Comparison of ENCODE assay signal across 4 worm cellular contexts in the genomic region with DNA sequence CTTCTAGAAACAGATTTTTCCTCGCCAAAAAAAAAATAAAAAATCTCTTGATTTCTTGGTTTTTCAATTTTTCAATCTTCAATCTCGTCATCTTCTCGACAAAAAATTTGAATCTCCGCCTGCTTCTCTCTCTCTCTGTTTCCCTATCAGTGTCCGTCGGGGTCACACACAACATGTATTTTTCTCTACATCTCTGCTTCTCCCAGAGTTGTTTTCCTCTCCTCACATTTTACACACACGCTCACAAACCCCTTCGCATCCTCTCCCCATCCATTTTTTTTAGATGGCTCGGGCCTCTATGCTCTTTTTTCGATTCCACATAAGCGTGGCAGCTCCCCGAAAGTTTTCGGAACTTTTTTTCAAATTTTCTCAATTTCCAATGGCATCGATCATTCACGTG.
TF ChIP-seq lines count a peak whose summit lies in the region.

No protein-coding gene starts in this region.

TF ChIP-seq in whole organism, L1 larva, 84 proteins besides CTCF, POLR2A, EP300 and RAD21 (continued from another document):
- TF ChIP-seq fos-1 (tag; optimal IDR thresholded peaks at IDR 0.05; lab: Kevin White, UChicago), result peak; percentile 42
- peak; percentile 67 for TF ChIP-seq nhr-20 (tag; optimal IDR thresholded peaks at IDR 0.05; lab: Kevin White, UChicago)
- TF ChIP-seq fkh-8 (tag; optimal IDR thresholded peaks at IDR 0.05; lab: Kevin White, UChicago), result peak; percentile 15
- TF ChIP-seq nhr-19 (GFP tag; conservative IDR thresholded peaks at IDR 0.05; lab: Robert Waterston, UW), result peak; percentile 29; the same call in 1 of the 2 replicates
- TF ChIP-seq hpl-2 (GFP tag; optimal IDR thresholded peaks at IDR 0.05; lab: Kevin White, UChicago), result no peak
- peak; percentile 68 for TF ChIP-seq snu-23 (GFP tag; optimal IDR thresholded peaks at IDR 0.05; lab: Kevin White, UChicago)
- no peak for TF ChIP-seq mdl-1 (tag; optimal IDR thresholded peaks at IDR 0.05; lab: Kevin White, UChicago)
- TF ChIP-seq skn-1 (tag; optimal IDR thresholded peaks at IDR 0.05; lab: Kevin White, UChicago), result peak; percentile 27
- no peak for TF ChIP-seq nhr-90 (tag; optimal IDR thresholded peaks at IDR 0.05; lab: Kevin White, UChicago; ENCODE audit: poor library complexity)
- peak; percentile 46 to 68 for TF ChIP-seq efl-1 (optimal IDR thresholded peaks at IDR 0.05; lab: Kevin White, UChicago)
- TF ChIP-seq efl-1 (GFP tag; optimal IDR thresholded peaks at IDR 0.05 in 1 of 2; lab: Kevin White, UChicago), result peak; percentile 82 to 96
- TF ChIP-seq tbx-2 (tag; optimal IDR thresholded peaks at IDR 0.05; lab: Kevin White, UChicago), result peak; percentile 23
- TF ChIP-seq dpl-1 (GFP tag; optimal IDR thresholded peaks at IDR 0.05; lab: Kevin White, UChicago), result peak; percentile 62 to 81 (median 65)
- no peak for TF ChIP-seq C34B4.2 (tag; optimal IDR thresholded peaks at IDR 0.05; lab: Kevin White, UChicago)
- peak; percentile 12 for TF ChIP-seq fkh-10 (GFP tag; optimal IDR thresholded peaks at IDR 0.05; lab: Kevin White, UChicago)
- TF ChIP-seq rnt-1 (tag; optimal IDR thresholded peaks at IDR 0.05; lab: Kevin White, UChicago), result peak; percentile 55
- TF ChIP-seq mep-1 (tag; optimal IDR thresholded peaks at IDR 0.05; lab: Kevin White, UChicago), result peak; percentile 61
- TF ChIP-seq lin-35 (GFP tag; optimal IDR thresholded peaks at IDR 0.05; lab: Kevin White, UChicago), result peak; percentile 73 to 86
- TF ChIP-seq swsn-7 (tag; optimal IDR thresholded peaks at IDR 0.05; lab: Kevin White, UChicago), result peak; percentile 32
- TF ChIP-seq lsy-2 (tag; optimal IDR thresholded peaks at IDR 0.05; lab: Kevin White, UChicago), result peak; percentile 42 to 64
- peak; percentile 57 for TF ChIP-seq nhr-85 (tag; lab: Kevin White, UChicago)
- peak; percentile 15 for TF ChIP-seq C16A3.4 (tag; optimal IDR thresholded peaks at IDR 0.05; lab: Kevin White, UChicago)

TF ChIP-seq in whole organism, L2 larva, 48 proteins besides CTCF, POLR2A, EP300 and RAD21 (continued from another document):
- peak; percentile 57 for TF ChIP-seq ama-1 (optimal IDR thresholded peaks at IDR 0.05; lab: Kevin White, UChicago)
- TF ChIP-seq unc-39 (tag; optimal IDR thresholded peaks at IDR 0.05; lab: Kevin White, UChicago), result no peak
- TF ChIP-seq sma-9 (GFP tag; optimal IDR thresholded peaks at IDR 0.05; lab: Kevin White, UChicago), result peak; percentile 75
- TF ChIP-seq sma-9 (tag; optimal IDR thresholded peaks at IDR 0.05; lab: Kevin White, UChicago), result no peak
- peak; percentile 51 for TF ChIP-seq gmeb-1 (tag; optimal IDR thresholded peaks at IDR 0.05; lab: Kevin White, UChicago)
- TF ChIP-seq crh-2 (tag; optimal IDR thresholded peaks at IDR 0.05; lab: Kevin White, UChicago), result peak; percentile 49
- no peak for TF ChIP-seq skn-1 (tag; optimal IDR thresholded peaks at IDR 0.05; lab: Kevin White, UChicago)
- no peak for TF ChIP-seq lin-39 (tag; optimal IDR thresholded peaks at IDR 0.05; lab: Kevin White, UChicago)
- TF ChIP-seq sma-3 (GFP tag; optimal IDR thresholded peaks at IDR 0.05; lab: Kevin White, UChicago), result peak; percentile 9

TF ChIP-seq in whole organism, L3 larva, 47 proteins besides CTCF, POLR2A, EP300 and RAD21 (continued from another document):
- TF ChIP-seq nhr-11 (tag; optimal IDR thresholded peaks at IDR 0.05; lab: Kevin White, UChicago), result no peak
- TF ChIP-seq nfya-1 (tag; optimal IDR thresholded peaks at IDR 0.05; lab: Kevin White, UChicago; ENCODE audit: insufficient read depth), result peak; percentile 60
- TF ChIP-seq hmg-11 (tag; optimal IDR thresholded peaks at IDR 0.05; lab: Kevin White, UChicago), result peak; percentile 74
- TF ChIP-seq zag-1 (tag; optimal IDR thresholded peaks at IDR 0.05; lab: Kevin White, UChicago), result no peak
- TF ChIP-seq nhr-23 (tag; optimal IDR thresholded peaks at IDR 0.05; lab: Kevin White, UChicago), result peak; percentile 50
- no peak for TF ChIP-seq aly-2 (tag; optimal IDR thresholded peaks at IDR 0.05; lab: Kevin White, UChicago)
- peak; percentile 63 for TF ChIP-seq pha-4 (tag; optimal IDR thresholded peaks at IDR 0.05; lab: Kevin White, UChicago)

TF ChIP-seq in whole organism, L4 larva, 104 proteins besides CTCF, POLR2A, EP300 and RAD21 (continued from another document):
- TF ChIP-seq aha-1 (tag; lab: Kevin White, UChicago) (peak; percentile 85), F26F4.8 (GFP tag; conservative IDR thresholded peaks at IDR 0.05; lab: Robert Waterston, UW) (no peak), zfp-3 (GFP tag; conservative IDR thresholded peaks at IDR 0.05; lab: Robert Waterston, UW) (0 out of 2 replicates have a peak, but pooled peaks have one; percentile 9), nhr-102 (tag; optimal IDR thresholded peaks at IDR 0.05; lab: Kevin White, UChicago) (peak; percentile 21), lsy-2 (tag; optimal IDR thresholded peaks at IDR 0.05; lab: Kevin White, UChicago) (peak in 1 of 2 experiments; percentile 66), hlh-11 (tag; optimal IDR thresholded peaks at IDR 0.05; lab: Kevin White, UChicago) (peak; percentile 74), dmd-6 (GFP tag; IDR thresholded peaks at IDR 0.05; lab: Robert Waterston, UW) (peak; percentile 36; the same call in 1 of the 2 replicates), nhr-28 (tag; optimal IDR thresholded peaks at IDR 0.05; lab: Kevin White, UChicago) (peak; percentile 81), spr-1 (tag; optimal IDR thresholded peaks at IDR 0.05; lab: Kevin White, UChicago) (no peak), lin-13 (GFP tag; optimal IDR thresholded peaks at IDR 0.05; lab: Kevin White, UChicago) (peak; percentile 82), nhr-10 (tag; optimal IDR thresholded peaks at IDR 0.05; lab: Kevin White, UChicago) (peak; percentile 69), pqm-1 (tag; optimal IDR thresholded peaks at IDR 0.05; lab: Kevin White, UChicago) (peak; percentile 55), mdl-1 (tag; optimal IDR thresholded peaks at IDR 0.05; lab: Kevin White, UChicago) (peak; percentile 20 to 55), nhr-11 (tag; optimal IDR thresholded peaks at IDR 0.05; lab: Kevin White, UChicago) (peak; percentile 80), saeg-2 (GFP tag; IDR thresholded peaks at IDR 0.05; lab: Robert Waterston, UW) (no peak), hlh-30 (tag; optimal IDR thresholded peaks at IDR 0.05; lab: Kevin White, UChicago; ENCODE audit: insufficient read depth) (peak; percentile 70), mep-1 (tag; optimal IDR thresholded peaks at IDR 0.05; lab: Kevin White, UChicago) (peak; percentile 61), dmd-9 (GFP tag; IDR thresholded peaks at IDR 0.05; lab: Robert Waterston, UW) (no peak), dpl-1 (GFP tag; optimal IDR thresholded peaks at IDR 0.05; lab: Kevin White, UChicago) (peak; percentile 66), duxl-1 (tag; optimal IDR thresholded peaks at IDR 0.05; lab: Kevin White, UChicago; ENCODE audit: poor library complexity) (no peak), lin-38 (GFP tag; IDR thresholded peaks at IDR 0.05; lab: Robert Waterston, UW) (peak; percentile 24; the same call in 1 of the 2 replicates), ceh-82 (tag; optimal IDR thresholded peaks at IDR 0.05; lab: Kevin White, UChicago) (no peak)
TF ChIP-seq in whole organism, L4 larva: peak in this region for 25.
